Worm (Caenorhabditis elegans): ENCODE results near the gene spp-4.

ce11 chrX:7309775-7310174 is 8.8 kb downstream of the spp-4 start, which contains the start of the genes his-38 and his-40:
- TF ChIP-seq ham-2 (GFP tag; optimal IDR thresholded peaks at IDR 0.05) = no peak
- TF ChIP-seq ztf-11 (tag; optimal IDR thresholded peaks at IDR 0.05) = no peak
- no peak for TF ChIP-seq nhr-76 (tag; optimal IDR thresholded peaks at IDR 0.05)
- no peak for TF ChIP-seq ces-1 (GFP tag; optimal IDR thresholded peaks at IDR 0.05)
- TF ChIP-seq snpc-4 (tag; optimal IDR thresholded peaks at IDR 0.05) = no peak
- TF ChIP-seq nhr-237 (tag; optimal IDR thresholded peaks at IDR 0.05) = no peak
- TF ChIP-seq unc-62 (GFP tag; optimal IDR thresholded peaks at IDR 0.05) = no peak
- no peak for TF ChIP-seq nhr-28 (tag; optimal IDR thresholded peaks at IDR 0.05)
- TF ChIP-seq lin-13 (tag; optimal IDR thresholded peaks at IDR 0.05) = no peak
- TF ChIP-seq tbx-8 (GFP tag; optimal IDR thresholded peaks at IDR 0.05) = no peak
- no peak for TF ChIP-seq lsy-2 (tag; optimal IDR thresholded peaks at IDR 0.05)
- TF ChIP-seq blmp-1 (tag; optimal IDR thresholded peaks at IDR 0.05) = no peak
- TF ChIP-seq pha-4 (tag; optimal IDR thresholded peaks at IDR 0.05) = no peak
- TF ChIP-seq M03D4.4 (tag; optimal IDR thresholded peaks at IDR 0.05) = no peak
